Fruit fly (Drosophila melanogaster): Measurements from ENCODE around the gene dj.
A peak's percentile ranks its signal among the peaks of the same experiment; 100 is the strongest.

The dj gene

DNA sequence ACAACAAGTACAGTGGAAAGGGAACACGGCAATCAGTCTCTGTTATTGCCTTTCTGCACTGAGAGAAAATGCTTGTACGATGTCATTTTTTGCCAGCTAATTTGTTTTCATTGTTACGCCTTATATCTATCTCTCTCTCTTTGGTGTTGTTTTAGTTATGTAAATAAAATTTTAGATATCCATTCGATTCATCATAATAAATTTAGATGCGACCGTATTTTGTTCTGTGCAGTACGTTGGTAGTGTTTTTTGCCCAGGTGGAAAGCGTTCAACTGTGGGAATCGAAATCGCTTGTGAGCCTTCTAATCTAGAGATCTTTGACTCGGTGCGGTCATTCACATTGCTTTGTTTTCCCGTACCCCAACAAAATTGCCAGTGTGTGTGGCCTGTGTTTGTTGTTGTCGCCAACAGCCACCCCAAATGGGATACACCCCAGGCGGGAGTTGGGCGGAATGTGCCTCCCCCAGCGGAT, 16.6 kb downstream of the dj start (continued):
- TF ChIP-seq CG1647 (GFP tag; optimal IDR thresholded peaks at IDR 0.05) (peak; percentile 86), CG9932 (GFP tag; IDR thresholded peaks at IDR 0.05) (no peak), ci (GFP tag; IDR thresholded peaks at IDR 0.05) (no peak), so (GFP tag; IDR thresholded peaks at IDR 0.05) (no peak), CG8478 (optimal IDR thresholded peaks at IDR 0.05) (no peak), Dref (GFP tag; IDR thresholded peaks at IDR 0.05) (no peak), vfl (GFP tag; optimal IDR thresholded peaks at IDR 0.05) (peak; percentile 76), BEAF-32 (GFP tag; optimal IDR thresholded peaks at IDR 0.05) (no peak), ssp (GFP tag; IDR thresholded peaks at IDR 0.05) (no peak), CG6689 (GFP tag; IDR thresholded peaks at IDR 0.05) (no peak), C15 (GFP tag; IDR thresholded peaks at IDR 0.05) (no peak), CG10431 (GFP tag; optimal IDR thresholded peaks at IDR 0.05) (peak; percentile 20), amos (GFP tag; IDR thresholded peaks at IDR 0.05; ENCODE audit: partially characterized antibody) (no peak), CG3281 (GFP tag; optimal IDR thresholded peaks at IDR 0.05) (peak; percentile 89), Hmr (GFP tag; optimal IDR thresholded peaks at IDR 0.05) (peak; percentile 92), CG3838 (GFP tag; optimal IDR thresholded peaks at IDR 0.05) (peak; percentile 66), Ets97D (GFP tag; optimal IDR thresholded peaks at IDR 0.05) (peak; percentile 71), sens (GFP tag) (peak; percentile 98), cad (GFP tag; optimal IDR thresholded peaks at IDR 0.05) (no peak), knrl (GFP tag; IDR thresholded peaks at IDR 0.05; ENCODE audit: partially characterized antibody) (no peak), danr (GFP tag; IDR thresholded peaks at IDR 0.05) (no peak), zfh1 (GFP tag; IDR thresholded peaks at IDR 0.05) (no peak), Xrp1 (GFP tag; IDR thresholded peaks at IDR 0.05) (no peak), Tbp (GFP tag; optimal IDR thresholded peaks at IDR 0.05) (no peak), Kr (GFP tag; optimal IDR thresholded peaks at IDR 0.05) (no peak), Dfd (GFP tag; optimal IDR thresholded peaks at IDR 0.05) (no peak), Meics (GFP tag; optimal IDR thresholded peaks at IDR 0.05) (peak; percentile 91), Asciz (GFP tag; optimal IDR thresholded peaks at IDR 0.05) (peak; percentile 88), CG4707 (GFP tag; optimal IDR thresholded peaks at IDR 0.05) (peak; percentile 80), Neu2 (GFP tag; optimal IDR thresholded peaks at IDR 0.05; ENCODE audit: borderline replicate concordance) (peak; percentile 79), CG18011 (GFP tag; optimal IDR thresholded peaks at IDR 0.05) (peak; percentile 62), Atf-2 (GFP tag; optimal IDR thresholded peaks at IDR 0.05) (peak; percentile 86), CG10462 (GFP tag; optimal IDR thresholded peaks at IDR 0.05) (peak; percentile 76), CG6813 (GFP tag; optimal IDR thresholded peaks at IDR 0.05) (peak; percentile 87), CG15269 (tag; optimal IDR thresholded peaks at IDR 0.05) (peak; percentile 89), mld (GFP tag; IDR thresholded peaks at IDR 0.05; ENCODE audit: partially characterized antibody) (no peak), crol (GFP tag; IDR thresholded peaks at IDR 0.05) (no peak), Chrac-16 (GFP tag; optimal IDR thresholded peaks at IDR 0.05) (peak; percentile 88), Sin3A (optimal IDR thresholded peaks at IDR 0.05) (no peak), CG10321 (GFP tag; IDR thresholded peaks at IDR 0.05) (no peak), gt (GFP tag; IDR thresholded peaks at IDR 0.05) (no peak), HLH54F (GFP tag; optimal IDR thresholded peaks at IDR 0.05) (peak; percentile 89), Max (GFP tag; optimal IDR thresholded peaks at IDR 0.05) (peak; percentile 86), CG2712 (tag; optimal IDR thresholded peaks at IDR 0.05) (peak; percentile 92), pnt (GFP tag; optimal IDR thresholded peaks at IDR 0.05) (peak; percentile 73), CG34376 (GFP tag; optimal IDR thresholded peaks at IDR 0.05) (peak; percentile 86), NC2β (GFP tag; optimal IDR thresholded peaks at IDR 0.05) (peak; percentile 86), caup (GFP tag; optimal IDR thresholded peaks at IDR 0.05; ENCODE audit: severe bottlenecking) (peak; percentile 92), lab (GFP tag; optimal IDR thresholded peaks at IDR 0.05) (peak; percentile 96), Hr51 (GFP tag; optimal IDR thresholded peaks at IDR 0.05) (peak; percentile 75 to 90), CG9876 (GFP tag; optimal IDR thresholded peaks at IDR 0.05) (peak; percentile 83), CG8089 (GFP tag; optimal IDR thresholded peaks at IDR 0.05) (peak; percentile 87)
